Fruit fly (Drosophila melanogaster): ENCODE results near the gene CG42752.

DNA sequence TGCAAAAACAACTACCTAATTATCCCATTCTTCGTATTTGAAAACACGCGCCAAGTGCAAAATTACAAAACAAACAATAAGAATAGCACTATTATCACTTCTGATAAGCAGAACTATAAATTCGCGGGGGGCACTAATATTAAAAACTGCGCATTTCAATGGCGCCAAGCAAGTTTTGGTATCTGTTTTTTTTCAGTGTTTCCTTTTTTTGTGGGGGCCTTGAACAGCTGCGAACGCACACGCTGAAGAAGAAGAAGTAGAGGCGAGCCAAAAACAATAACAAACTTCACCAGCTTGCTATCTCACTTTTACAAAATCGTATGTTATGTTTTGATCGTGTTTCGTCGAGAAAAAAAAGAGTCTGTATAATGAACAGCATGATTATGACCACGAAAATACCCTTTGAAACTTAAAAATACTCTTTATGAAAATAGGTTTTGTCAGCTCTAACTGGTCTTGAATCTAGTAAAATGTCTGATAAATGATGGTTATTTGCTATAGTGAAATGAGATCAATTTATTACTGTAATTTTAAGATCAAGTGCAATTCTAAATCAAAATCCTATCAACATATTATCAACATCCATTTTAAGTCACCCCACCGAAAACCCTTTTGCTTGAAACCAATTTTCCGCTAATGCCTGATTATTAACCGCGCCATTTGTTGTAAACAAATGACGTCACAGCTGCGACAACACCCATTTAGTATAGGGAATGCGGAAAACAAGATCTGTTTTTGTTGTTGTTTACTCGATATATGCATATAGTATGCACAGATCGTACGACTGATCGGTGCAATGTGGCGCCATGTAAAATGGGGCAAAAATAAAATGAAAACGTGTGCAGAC, 45.8 kb downstream of the CG42752 start:
- TF ChIP-seq Dll (optimal IDR thresholded peaks at IDR 0.05) (no peak), psq (optimal IDR thresholded peaks at IDR 0.05) (no peak), usp (GFP tag; optimal IDR thresholded peaks at IDR 0.05) (no peak), EcR (GFP tag; optimal IDR thresholded peaks at IDR 0.05) (no peak)
